Fruit fly (Drosophila melanogaster): ENCODE data around the gene CG4836.

The CG4836 gene

DNA sequence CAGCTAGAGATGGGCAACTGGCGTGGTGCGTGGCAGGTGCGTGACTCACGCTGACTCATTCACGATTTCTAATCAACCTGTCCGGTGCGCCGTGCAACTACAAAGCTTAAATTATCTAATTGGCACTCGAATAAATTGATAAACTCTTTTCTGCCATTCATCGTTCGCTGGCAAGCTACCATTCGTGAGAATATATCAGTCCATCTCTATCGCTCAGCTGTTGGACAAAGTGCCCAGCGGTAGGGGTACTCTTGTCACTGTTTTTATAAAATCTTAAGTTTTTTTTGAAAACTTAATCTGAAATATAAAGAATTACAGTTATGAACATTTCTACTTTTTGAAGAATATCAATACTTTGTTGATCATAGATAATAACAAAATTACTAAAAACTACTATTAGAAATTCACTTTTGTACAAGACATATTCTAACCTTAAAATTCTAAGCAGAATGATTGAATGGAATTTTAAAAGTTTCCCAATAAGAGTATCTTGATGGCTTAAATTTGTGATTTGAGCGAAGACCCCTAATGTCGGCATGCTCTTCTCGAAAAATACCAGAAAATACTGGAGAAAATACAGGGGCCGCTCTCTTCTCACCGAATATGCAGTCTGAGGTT lies 7.6 kb downstream of the CG4836 start, which contains the start of the genes PIG-L and psidin (continued):
- TF ChIP-seq CG7987 (GFP tag; optimal IDR thresholded peaks at IDR 0.05) (no peak), Atf6 (GFP tag; IDR thresholded peaks at IDR 0.05) (0 out of 2 replicates have a peak, but pooled peaks have one; percentile 11), bowl (GFP tag; IDR thresholded peaks at IDR 0.05) (0 out of 2 replicates have a peak, but pooled peaks have one; percentile 23), ewg (GFP tag; optimal IDR thresholded peaks at IDR 0.05) (peak; percentile 48), crp (GFP tag; optimal IDR thresholded peaks at IDR 0.05) (peak; percentile 80 to 95), grn (GFP tag; optimal IDR thresholded peaks at IDR 0.05) (peak; percentile 6), CG13624 (GFP tag; optimal IDR thresholded peaks at IDR 0.05) (peak; percentile 81), CG8388 (GFP tag; optimal IDR thresholded peaks at IDR 0.05) (peak; percentile 76), zen (tag; optimal IDR thresholded peaks at IDR 0.05) (peak; percentile 80), fd3F (GFP tag; optimal IDR thresholded peaks at IDR 0.05) (peak; percentile 80), en (GFP tag; optimal IDR thresholded peaks at IDR 0.05) (peak; percentile 37), wek (GFP tag; optimal IDR thresholded peaks at IDR 0.05) (peak; percentile 93), CG14441 (GFP tag; IDR thresholded peaks at IDR 0.05) (peak; percentile 72), CG8089 (GFP tag; optimal IDR thresholded peaks at IDR 0.05) (peak; percentile 56), al (GFP tag; IDR thresholded peaks at IDR 0.05) (peak; percentile 56), Myb (GFP tag; optimal IDR thresholded peaks at IDR 0.05) (peak; percentile 49), zf30C (GFP tag; optimal IDR thresholded peaks at IDR 0.05) (no peak), CG6683 (GFP tag; optimal IDR thresholded peaks at IDR 0.05) (no peak), CG17612 (GFP tag; IDR thresholded peaks at IDR 0.05) (no peak), D19A (tag; optimal IDR thresholded peaks at IDR 0.05) (no peak), HLHmδ (GFP tag; optimal IDR thresholded peaks at IDR 0.05) (no peak), CG17359 (tag; optimal IDR thresholded peaks at IDR 0.05) (peak; percentile 57), inv (GFP tag; IDR thresholded peaks at IDR 0.05; ENCODE audit: partially characterized antibody) (peak; percentile 87), CG7372 (GFP tag; IDR thresholded peaks at IDR 0.05) (peak; percentile 39), HLH54F (GFP tag; optimal IDR thresholded peaks at IDR 0.05) (peak; percentile 85), HHEX (GFP tag; optimal IDR thresholded peaks at IDR 0.05) (peak; percentile 68), CG14014 (GFP tag; IDR thresholded peaks at IDR 0.05) (no peak), Sox100B (GFP tag; optimal IDR thresholded peaks at IDR 0.05) (peak; percentile 62), lov (optimal IDR thresholded peaks at IDR 0.05) (no peak), lov (GFP tag; IDR thresholded peaks at IDR 0.05) (peak; percentile 41; the same call in 1 of the 3 replicates), YL-1 (GFP tag; optimal IDR thresholded peaks at IDR 0.05) (peak; percentile 59), CG33557 (GFP tag; optimal IDR thresholded peaks at IDR 0.05) (peak; percentile 84), CG13296 (GFP tag; optimal IDR thresholded peaks at IDR 0.05) (peak; percentile 53), CG32772 (GFP tag; IDR thresholded peaks at IDR 0.05) (peak; percentile 51), Nf-YC (tag; optimal IDR thresholded peaks at IDR 0.05) (peak; percentile 82), hth (optimal IDR thresholded peaks at IDR 0.05) (no peak), CG9727 (GFP tag; optimal IDR thresholded peaks at IDR 0.05) (peak; percentile 82), CG10147 (GFP tag; optimal IDR thresholded peaks at IDR 0.05) (no peak), Stat92E (GFP tag; optimal IDR thresholded peaks at IDR 0.05) (peak in 1 of 3 experiments; percentile 77), CG3163 (GFP tag; optimal IDR thresholded peaks at IDR 0.05) (peak; percentile 15), tio (GFP tag; optimal IDR thresholded peaks at IDR 0.05) (peak; percentile 89), pan (optimal IDR thresholded peaks at IDR 0.05) (no peak), pan (GFP tag; optimal IDR thresholded peaks at IDR 0.05 in 1 of 2, IDR thresholded peaks at IDR 0.05 in 1 of 2) (peak in 1 of 2 experiments; percentile 45), Fer3 (tag; optimal IDR thresholded peaks at IDR 0.05) (peak; percentile 59), CG31365 (tag; optimal IDR thresholded peaks at IDR 0.05) (no peak), MESR4 (GFP tag; optimal IDR thresholded peaks at IDR 0.05) (no peak), btn (GFP tag; optimal IDR thresholded peaks at IDR 0.05) (no peak), gfzf (GFP tag; optimal IDR thresholded peaks at IDR 0.05) (peak; percentile 28), Bgb (GFP tag; IDR thresholded peaks at IDR 0.05; ENCODE audit: partially characterized antibody) (peak; percentile 93)
